Worm (Caenorhabditis elegans): Measurements from ENCODE around the gene W03B1.5.
A peak's percentile ranks its signal among the peaks of the same experiment; 100 is the strongest.

W03B1.5 gene

ce11 chrIV:4386351-4386750 is 38.1 kb downstream of the W03B1.5 start, which contains the start of gene tald-1:
Gene tald-1, plus strand, starts transcription at chrIV:4386651.
- no peak for TF ChIP-seq nhr-28 (tag; optimal IDR thresholded peaks at IDR 0.05)
- no peak for TF ChIP-seq nhr-2 (tag; optimal IDR thresholded peaks at IDR 0.05)
- TF ChIP-seq ceh-39 (tag; optimal IDR thresholded peaks at IDR 0.05): no peak
- TF ChIP-seq mep-1 (tag; optimal IDR thresholded peaks at IDR 0.05): no peak
- no peak for TF ChIP-seq ham-2 (GFP tag; optimal IDR thresholded peaks at IDR 0.05)
- TF ChIP-seq zip-8 (tag; optimal IDR thresholded peaks at IDR 0.05): no peak
- TF ChIP-seq ceh-83 (GFP tag; optimal IDR thresholded peaks at IDR 0.05): no peak
- no peak for TF ChIP-seq lin-13 (tag; optimal IDR thresholded peaks at IDR 0.05)
- TF ChIP-seq unc-39 (tag; optimal IDR thresholded peaks at IDR 0.05): no peak
- TF ChIP-seq flh-1 (GFP tag; optimal IDR thresholded peaks at IDR 0.05): no peak
- no peak for TF ChIP-seq bed-3 (GFP tag; optimal IDR thresholded peaks at IDR 0.05)

ce11 chrIV:4390438-4390894 is 42.2 kb downstream of the W03B1.5 start, which contains the start of the genes rpl-7A and set-21:
Gene rpl-7A, minus strand, starts transcription at chrIV:4390590.
Gene set-21, plus strand, starts transcription at chrIV:4390844.
- TF ChIP-seq lin-13 (tag; optimal IDR thresholded peaks at IDR 0.05): peak; percentile 76
- peak; percentile 64 for TF ChIP-seq cnd-1 (tag; optimal IDR thresholded peaks at IDR 0.05)
- no peak for TF ChIP-seq sem-2 (GFP tag; optimal IDR thresholded peaks at IDR 0.05)
- peak; percentile 85 for TF ChIP-seq sptf-1 (tag; optimal IDR thresholded peaks at IDR 0.05)
- TF ChIP-seq ceh-43 (GFP tag; optimal IDR thresholded peaks at IDR 0.05): no peak
- no peak for TF ChIP-seq ceh-83 (GFP tag; optimal IDR thresholded peaks at IDR 0.05)
- peak; percentile 71 for TF ChIP-seq ceh-39 (tag; optimal IDR thresholded peaks at IDR 0.05)
- peak; percentile 56 for TF ChIP-seq pha-4 (tag; optimal IDR thresholded peaks at IDR 0.05)
- TF ChIP-seq unc-39 (tag; optimal IDR thresholded peaks at IDR 0.05): no peak
- no peak for TF ChIP-seq ham-2 (GFP tag; optimal IDR thresholded peaks at IDR 0.05)
- peak; percentile 49 for TF ChIP-seq unc-62 (GFP tag; optimal IDR thresholded peaks at IDR 0.05)
- no peak for TF ChIP-seq mab-5 (tag; optimal IDR thresholded peaks at IDR 0.05)
- TF ChIP-seq M03D4.4 (tag; optimal IDR thresholded peaks at IDR 0.05): peak; percentile 51
- TF ChIP-seq hlh-1 (tag; optimal IDR thresholded peaks at IDR 0.05): peak; percentile 7
- peak; percentile 93 for TF ChIP-seq lsy-2 (tag; optimal IDR thresholded peaks at IDR 0.05)
- peak; percentile 47 for TF ChIP-seq ces-1 (GFP tag; optimal IDR thresholded peaks at IDR 0.05)
- TF ChIP-seq drap-1 (GFP tag; optimal IDR thresholded peaks at IDR 0.05): peak; percentile 62
- peak; percentile 86 for TF ChIP-seq mep-1 (tag; optimal IDR thresholded peaks at IDR 0.05)
- TF ChIP-seq mls-2 (tag; optimal IDR thresholded peaks at IDR 0.05): peak; percentile 70
- TF ChIP-seq nhr-237 (tag; optimal IDR thresholded peaks at IDR 0.05): peak; percentile 84
- TF ChIP-seq zip-8 (tag; optimal IDR thresholded peaks at IDR 0.05): no peak
- TF ChIP-seq tbx-8 (GFP tag; optimal IDR thresholded peaks at IDR 0.05): peak; percentile 27
- peak; percentile 18 for TF ChIP-seq unc-120 (tag; optimal IDR thresholded peaks at IDR 0.05; ENCODE audit: poor library complexity, severe bottlenecking)
- no peak for TF ChIP-seq nhr-28 (tag; optimal IDR thresholded peaks at IDR 0.05)
- TF ChIP-seq flh-1 (GFP tag; optimal IDR thresholded peaks at IDR 0.05): no peak
- no peak for TF ChIP-seq nhr-12 (tag; optimal IDR thresholded peaks at IDR 0.05)
- no peak for TF ChIP-seq blmp-1 (tag; optimal IDR thresholded peaks at IDR 0.05)

- no peak for TF ChIP-seq nhr-76 (tag; optimal IDR thresholded peaks at IDR 0.05)
- no peak for TF ChIP-seq mab-5 (tag; optimal IDR thresholded peaks at IDR 0.05)
- no peak for TF ChIP-seq ceh-83 (GFP tag; optimal IDR thresholded peaks at IDR 0.05)
- TF ChIP-seq lin-32 (GFP tag; optimal IDR thresholded peaks at IDR 0.05): no peak
- TF ChIP-seq bed-3 (GFP tag; optimal IDR thresholded peaks at IDR 0.05): no peak
- TF ChIP-seq nhr-12 (tag; optimal IDR thresholded peaks at IDR 0.05): no peak
- no peak for TF ChIP-seq sem-2 (GFP tag; optimal IDR thresholded peaks at IDR 0.05)
- no peak for TF ChIP-seq mls-2 (tag; optimal IDR thresholded peaks at IDR 0.05)
- no peak for TF ChIP-seq ham-2 (GFP tag; optimal IDR thresholded peaks at IDR 0.05)
- TF ChIP-seq mep-1 (tag; optimal IDR thresholded peaks at IDR 0.05): no peak
- TF ChIP-seq unc-39 (tag; optimal IDR thresholded peaks at IDR 0.05): no peak
- TF ChIP-seq unc-62 (GFP tag; optimal IDR thresholded peaks at IDR 0.05): no peak
- no peak for TF ChIP-seq hlh-1 (tag; optimal IDR thresholded peaks at IDR 0.05)
- no peak for TF ChIP-seq elt-1 (tag; optimal IDR thresholded peaks at IDR 0.05; ENCODE audit: borderline replicate concordance, insufficient read depth)
- no peak for TF ChIP-seq ztf-11 (tag; optimal IDR thresholded peaks at IDR 0.05)
- TF ChIP-seq pha-4 (tag; optimal IDR thresholded peaks at IDR 0.05): no peak
- TF ChIP-seq unc-120 (tag; optimal IDR thresholded peaks at IDR 0.05; ENCODE audit: poor library complexity, severe bottlenecking): no peak
- no peak for TF ChIP-seq blmp-1 (tag; optimal IDR thresholded peaks at IDR 0.05)
- no peak for TF ChIP-seq flh-1 (GFP tag; optimal IDR thresholded peaks at IDR 0.05)
Measured at ce11 chrIV:4393488-4393887, 45.2 kb downstream of the W03B1.5 start.

All from whole organism, mixed stage, embryonic.